Fruit fly (Drosophila melanogaster) whole organism, prepupa: Measurements from ENCODE around the gene CG14676.

ENCODE experiments used
- CG10669 ChIP-seq: fragments of 200-800 bp; sonication (Bioruptor generic); optimal IDR thresholded peaks from 3 replicates; lab custom pipeline; 2018; ENCODE audit warnings: missing biosample characterization, mild to moderate bottlenecking, missing genetic modification characterization, moderate library complexity
- CG11294 ChIP-seq: fragments of 200-800 bp; sonication (Bioruptor generic); IDR thresholded peaks from 2 replicates; pipeline ENCODE4 v1.3.6; 2022; ENCODE audit warnings: missing biosample characterization, missing genetic modification characterization
- CG11902 ChIP-seq: fragments of 200-800 bp; sonication (Bioruptor generic); optimal IDR thresholded peaks from 3 replicates; lab custom pipeline; 2016; ENCODE audit warnings: missing biosample characterization, missing genetic modification characterization
- CG15336 ChIP-seq: fragments of 200-800 bp; sonication (Bioruptor generic); IDR thresholded peaks from 2 replicates; pipeline ENCODE4 v1.3.6; 2022; ENCODE audit warnings: missing biosample characterization, missing genetic modification characterization
- CG1621 ChIP-seq: fragments of 200-800 bp; sonication (Bioruptor generic); optimal IDR thresholded peaks from 3 replicates; lab custom pipeline; 2018; ENCODE audit warnings: missing biosample characterization, mild to moderate bottlenecking, missing genetic modification characterization
- CG16779 ChIP-seq: fragments of 200-800 bp; sonication (Bioruptor generic); optimal IDR thresholded peaks from 3 replicates; lab custom pipeline; 2017; ENCODE audit warnings: missing biosample characterization, mild to moderate bottlenecking, missing genetic modification characterization
- CG3032 ChIP-seq: fragments of 200-800 bp; optimal IDR thresholded peaks from 2 replicates; lab custom pipeline; 2019; ENCODE audit warnings: missing biosample characterization, mild to moderate bottlenecking, missing genetic modification characterization, moderate library complexity
- CG31627 ChIP-seq: fragments of 200-800 bp; sonication (Bioruptor generic); optimal IDR thresholded peaks from 3 replicates; lab custom pipeline; 2016; ENCODE audit warnings: missing biosample characterization, missing genetic modification characterization
- CG32006 ChIP-seq: fragments of 200-800 bp; sonication (Bioruptor generic); optimal IDR thresholded peaks from 3 replicates; lab custom pipeline; 2017; ENCODE audit warnings: missing biosample characterization, mild to moderate bottlenecking, missing genetic modification characterization
- CG4318 ChIP-seq: fragments of 200-800 bp; sonication (Bioruptor generic); optimal IDR thresholded peaks from 3 replicates; lab custom pipeline; 2017; ENCODE audit warnings: missing biosample characterization, mild to moderate bottlenecking, missing genetic modification characterization
- CG6163 ChIP-seq: fragments of 200-800 bp; sonication (Bioruptor generic); IDR thresholded peaks from 3 replicates; pipeline ENCODE4 v1.3.6; 2022; ENCODE audit warnings: missing biosample characterization, missing genetic modification characterization
- CG6792 ChIP-seq: fragments of 200-800 bp; sonication (Bioruptor generic); optimal IDR thresholded peaks from 3 replicates; lab custom pipeline; 2016; ENCODE audit warnings: missing biosample characterization, missing genetic modification characterization
- CG7368 ChIP-seq: fragments of 200-800 bp; sonication (Bioruptor generic); optimal IDR thresholded peaks from 3 replicates; lab custom pipeline; 2016; ENCODE audit warnings: missing biosample characterization, missing genetic modification characterization
- CG8119 ChIP-seq: fragments of 200-800 bp; sonication (Bioruptor generic); IDR thresholded peaks from 3 replicates; pipeline ENCODE4 v1.3.6; 2022; ENCODE audit warnings: missing biosample characterization, missing genetic modification characterization
- CG8319 ChIP-seq: fragments of 200-800 bp; sonication (Bioruptor generic); optimal IDR thresholded peaks from 3 replicates; lab custom pipeline; 2016; ENCODE audit warnings: missing biosample characterization, missing genetic modification characterization
- CG8632 ChIP-seq: fragments of 200-800 bp; sonication (Bioruptor generic); optimal IDR thresholded peaks from 3 replicates; lab custom pipeline; 2016; ENCODE audit warnings: missing biosample characterization, missing genetic modification characterization
- CG9139 ChIP-seq: fragments of 200-800 bp; sonication (Bioruptor generic); optimal IDR thresholded peaks from 3 replicates; lab custom pipeline; 2017; ENCODE audit warnings: missing biosample characterization, mild to moderate bottlenecking, missing genetic modification characterization
- Eip75B ChIP-seq: fragments of 200-800 bp; sonication (Bioruptor generic); optimal IDR thresholded peaks from 3 replicates; lab custom pipeline; 2016; ENCODE audit warnings: missing biosample characterization, missing genetic modification characterization
- Eip78C ChIP-seq: fragments of 200-800 bp; sonication (Bioruptor generic); peaks from one replicate; lab custom pipeline; 2016; ENCODE audit warnings: missing biosample characterization, missing genetic modification characterization
- Eip93F ChIP-seq: fragments of 200-800 bp; sonication (Bioruptor generic); optimal IDR thresholded peaks from 2 replicates; lab custom pipeline; 2016; ENCODE audit warnings: missing biosample characterization, mild to moderate bottlenecking, missing genetic modification characterization
- Lpt ChIP-seq: fragments of 200-800 bp; sonication (Bioruptor generic); optimal IDR thresholded peaks from 3 replicates; lab custom pipeline; 2016; ENCODE audit warnings: missing biosample characterization, missing genetic modification characterization
- Met ChIP-seq: fragments of 200-800 bp; sonication (Bioruptor generic); optimal IDR thresholded peaks from 3 replicates; lab custom pipeline; 2016; ENCODE audit warnings: missing biosample characterization, missing genetic modification characterization
- OdsH ChIP-seq: fragments of 200-800 bp; sonication (Bioruptor generic); optimal IDR thresholded peaks from 3 replicates; lab custom pipeline; 2016; ENCODE audit warnings: missing biosample characterization, missing genetic modification characterization
- Smox ChIP-seq: fragments of 200-800 bp; sonication (Bioruptor generic); optimal IDR thresholded peaks from 3 replicates; lab custom pipeline; 2016; ENCODE audit warnings: missing biosample characterization, missing genetic modification characterization
- Sox102F ChIP-seq: fragments of 200-800 bp; sonication (Bioruptor generic); optimal IDR thresholded peaks from 2 replicates; lab custom pipeline; 2016; ENCODE audit warnings: missing biosample characterization, mild to moderate bottlenecking, missing genetic modification characterization
- achi ChIP-seq: fragments of 200-800 bp; sonication (Bioruptor generic); optimal IDR thresholded peaks from 3 replicates; lab custom pipeline; 2016; ENCODE audit warnings: missing biosample characterization, missing genetic modification characterization
- cyc ChIP-seq: fragments of 200-800 bp; sonication (Bioruptor generic); optimal IDR thresholded peaks from 3 replicates; lab custom pipeline; 2016; ENCODE audit warnings: missing biosample characterization, missing genetic modification characterization
- eg ChIP-seq: fragments of 200-800 bp; sonication (Bioruptor generic); IDR thresholded peaks from 3 replicates; pipeline ENCODE4 v1.3.6; 2022; ENCODE audit warnings: missing biosample characterization, missing genetic modification characterization
- pdm3 ChIP-seq: fragments of 200-800 bp; sonication (Bioruptor generic); optimal IDR thresholded peaks from 3 replicates; lab custom pipeline; 2016; ENCODE audit warnings: missing biosample characterization, missing genetic modification characterization
- ss ChIP-seq, 2 experiments: fragments of 200-800 bp; sonication (Bioruptor generic); optimal IDR thresholded peaks; 2 replicates in 1 of 2; 3 replicates in 1 of 2; lab custom pipeline; 2017 to 2018; ENCODE audit warnings: mild to moderate bottlenecking in 2 of 2, missing biosample characterization in 2 of 2, missing genetic modification characterization in 2 of 2, moderate library complexity in 1 of 2
- svp ChIP-seq: fragments of 200-800 bp; sonication (Bioruptor generic); peaks from one replicate; lab custom pipeline; 2016; ENCODE audit warnings: missing biosample characterization, missing genetic modification characterization

Gene CG14676

dm6 chr3R:5846570-5847270 is at the start of gene CG14676:
Gene CG14676, plus strand, starts transcription at chr3R:5847220.
- TF ChIP-seq svp (GFP tag; lab: Kevin White, UChicago) (peak; percentile 93), Smox (GFP tag; lab: Kevin White, UChicago) (no peak), CG16779 (tag; lab: Kevin White, UChicago) (no peak), CG31627 (GFP tag; lab: Kevin White, UChicago) (no peak), CG10669 (GFP tag; lab: Kevin White, UChicago) (no peak), CG32006 (GFP tag; lab: Kevin White, UChicago) (no peak), CG11902 (GFP tag; lab: Kevin White, UChicago) (no peak), cyc (GFP tag; lab: Kevin White, UChicago) (no peak)

DNA sequence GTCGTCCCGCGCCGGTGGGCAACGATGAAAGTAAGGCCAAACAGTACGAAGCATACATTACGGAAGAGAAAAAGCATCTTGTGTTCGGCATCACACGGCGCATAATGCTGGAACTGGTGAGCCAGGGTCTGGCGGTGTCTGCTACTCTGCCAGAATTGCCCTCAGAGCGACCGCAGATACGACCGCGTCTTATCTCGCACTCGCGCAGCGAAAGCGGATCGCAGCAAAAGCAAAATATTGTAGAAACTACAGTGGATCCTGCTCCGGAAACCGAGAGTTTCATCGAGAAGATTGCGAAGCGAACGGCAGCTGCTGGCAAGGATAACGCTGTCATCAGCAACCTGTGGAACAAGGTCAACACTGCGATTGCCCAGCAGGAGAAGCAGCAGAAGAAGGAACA is 49.3 kb upstream of the CG14676 start:
- TF ChIP-seq Met (GFP tag; lab: Kevin White, UChicago) = no peak
- TF ChIP-seq CG8119 (GFP tag; lab: Robert Waterston, UW) = no peak
- TF ChIP-seq svp (GFP tag; lab: Kevin White, UChicago) = peak; percentile 94

dm6 chr3R:5801703-5802436 is 45.1 kb upstream of the CG14676 start, which contains the start of gene CG11000:
Gene CG11000, plus strand, starts transcription at chr3R:5802328.
- TF ChIP-seq CG9139 (GFP tag; lab: Kevin White, UChicago) (no peak), Sox102F (GFP tag; lab: Kevin White, UChicago) (no peak), CG3032 (no peak), ss (GFP tag; optimal IDR thresholded peaks at IDR 0.05; lab: Kevin White, UChicago) (no peak), pdm3 (GFP tag; lab: Kevin White, UChicago) (no peak), OdsH (no peak), CG1621 (no peak), CG15336 (GFP tag; lab: Robert Waterston, UW) (no peak), CG4318 (no peak), CG7368 (GFP tag; lab: Kevin White, UChicago) (no peak), CG8319 (GFP tag; lab: Kevin White, UChicago) (no peak), CG6792 (GFP tag; lab: Kevin White, UChicago) (no peak), CG8632 (GFP tag; lab: Kevin White, UChicago) (no peak), Eip75B (GFP tag; lab: Kevin White, UChicago) (no peak), CG11294 (GFP tag; lab: Robert Waterston, UW) (no peak), Lpt (GFP tag; lab: Kevin White, UChicago) (no peak)

- TF ChIP-seq CG6163 (GFP tag; lab: Robert Waterston, UW) = 0 out of 3 replicates have a peak, but pooled peaks have one; percentile 23
- TF ChIP-seq Eip78C = peak; percentile 59
- TF ChIP-seq achi = no peak
- 0 out of 2 replicates have a peak, but pooled peaks have one; percentile 32 for TF ChIP-seq CG15336 (GFP tag; lab: Robert Waterston, UW)
- peak; percentile 4 for TF ChIP-seq CG1621
- TF ChIP-seq eg (GFP tag; lab: Robert Waterston, UW) = peak; percentile 39; the same call in 1 of the 3 replicates
- no peak for TF ChIP-seq Eip93F (GFP tag; lab: Kevin White, UChicago)
- TF ChIP-seq Eip75B (GFP tag; lab: Kevin White, UChicago) = no peak
- TF ChIP-seq ss (GFP tag; optimal IDR thresholded peaks at IDR 0.05; lab: Kevin White, UChicago) = peak in 1 of 2 experiments; percentile 83
- TF ChIP-seq CG31627 (GFP tag; lab: Kevin White, UChicago) = no peak
These were observed 33.8 kb upstream of the CG14676 start, which contains the start of gene CG42675 for dm6 chr3R:5813157-5813659. Gene CG42675, plus strand, starts transcription at chr3R:5813609.

dm6 chr3R:5821243-5821642 is 25.8 kb upstream of the CG14676 start, which contains the start of gene Hpr1:
Gene Hpr1, minus strand, starts transcription at chr3R:5821440.
- TF ChIP-seq Eip78C = peak; percentile 61
- TF ChIP-seq CG32006 (GFP tag; lab: Kevin White, UChicago) = no peak
